Worm (Caenorhabditis elegans): ENCODE measurements around the gene tomm-40.

Gene tomm-40

ce11 chrII:8989444-8989843 lies 16.1 kb upstream of the tomm-40 start, which contains the start of gene C18E9.9:
C18E9.9 (minus strand) TSS chrII:8989544.
- TF ChIP-seq tab-1 (GFP tag; IDR thresholded peaks at IDR 0.05) (no peak), flt-1 (GFP tag; IDR thresholded peaks at IDR 0.05) (no peak), cog-1 (tag; optimal IDR thresholded peaks at IDR 0.05) (no peak), med-1 (GFP tag; optimal IDR thresholded peaks at IDR 0.05; ENCODE audit: insufficient read depth) (no peak), ztf-23 (GFP tag; IDR thresholded peaks at IDR 0.05) (no peak), klf-2 (GFP tag; conservative IDR thresholded peaks at IDR 0.05) (no peak), ztf-29 (GFP tag; IDR thresholded peaks at IDR 0.05) (no peak), T22C8.4 (GFP tag; IDR thresholded peaks at IDR 0.05) (no peak), ref-1 (GFP tag; conservative IDR thresholded peaks at IDR 0.05) (no peak)

ce11 chrII:8987962-8988361 lies 14.6 kb upstream of the tomm-40 start, which contains the start of gene C18E9.8:
C18E9.8 (minus strand) TSS chrII:8988062.
- TF ChIP-seq med-1 (GFP tag; optimal IDR thresholded peaks at IDR 0.05; ENCODE audit: insufficient read depth) (no peak), flt-1 (GFP tag; IDR thresholded peaks at IDR 0.05) (no peak), tab-1 (GFP tag; IDR thresholded peaks at IDR 0.05) (no peak), cog-1 (tag; optimal IDR thresholded peaks at IDR 0.05) (no peak), klf-2 (GFP tag; conservative IDR thresholded peaks at IDR 0.05) (no peak), T22C8.4 (GFP tag; IDR thresholded peaks at IDR 0.05) (no peak), ztf-29 (GFP tag; IDR thresholded peaks at IDR 0.05) (no peak), ztf-23 (GFP tag; IDR thresholded peaks at IDR 0.05) (no peak), ref-1 (GFP tag; conservative IDR thresholded peaks at IDR 0.05) (no peak)

ce11 chrII:8982683-8983082 lies 9.3 kb upstream of the tomm-40 start, which contains the start of gene C18E9.7:
C18E9.7 (minus strand) TSS chrII:8982783.
- TF ChIP-seq klf-2 (GFP tag; conservative IDR thresholded peaks at IDR 0.05), result no peak
- TF ChIP-seq ref-1 (GFP tag; conservative IDR thresholded peaks at IDR 0.05), result no peak
- no peak for TF ChIP-seq ztf-23 (GFP tag; IDR thresholded peaks at IDR 0.05)
- TF ChIP-seq med-1 (GFP tag; optimal IDR thresholded peaks at IDR 0.05; ENCODE audit: insufficient read depth), result no peak
- no peak for TF ChIP-seq flt-1 (GFP tag; IDR thresholded peaks at IDR 0.05)
- TF ChIP-seq tab-1 (GFP tag; IDR thresholded peaks at IDR 0.05), result no peak
- TF ChIP-seq T22C8.4 (GFP tag; IDR thresholded peaks at IDR 0.05), result no peak
- no peak for TF ChIP-seq ztf-29 (GFP tag; IDR thresholded peaks at IDR 0.05)
- no peak for TF ChIP-seq cog-1 (tag; optimal IDR thresholded peaks at IDR 0.05)

ce11 chrII:8969251-8970183 lies 3.8 kb downstream of the tomm-40 start, which contains the start of the genes szy-20 and C18E9.5:
szy-20 (minus strand) TSS chrII:8969333.
C18E9.5 (plus strand) TSS chrII:8969980.
- TF ChIP-seq klf-2 (GFP tag; conservative IDR thresholded peaks at IDR 0.05), result no peak
- TF ChIP-seq tab-1 (GFP tag; IDR thresholded peaks at IDR 0.05), result no peak
- TF ChIP-seq flt-1 (GFP tag; IDR thresholded peaks at IDR 0.05), result no peak
- TF ChIP-seq med-1 (GFP tag; optimal IDR thresholded peaks at IDR 0.05; ENCODE audit: insufficient read depth), result no peak
- no peak for TF ChIP-seq ref-1 (GFP tag; conservative IDR thresholded peaks at IDR 0.05)
- no peak for TF ChIP-seq ztf-23 (GFP tag; IDR thresholded peaks at IDR 0.05)
- peak; percentile 40 for TF ChIP-seq cog-1 (tag; optimal IDR thresholded peaks at IDR 0.05)
- no peak for TF ChIP-seq ztf-29 (GFP tag; IDR thresholded peaks at IDR 0.05)

ce11 chrII:8964835-8965234 lies 8.5 kb downstream of the tomm-40 start, which contains the start of the genes ndub-3 and C18E9.2:
ndub-3 (minus strand) TSS chrII:8964890.
C18E9.2 (plus strand) TSS chrII:8965006.
- TF ChIP-seq flt-1 (GFP tag; IDR thresholded peaks at IDR 0.05) (no peak), ztf-23 (GFP tag; IDR thresholded peaks at IDR 0.05) (0 out of 2 replicates have a peak, but pooled peaks have one; percentile 48)

- TF ChIP-seq med-1 (GFP tag; optimal IDR thresholded peaks at IDR 0.05; ENCODE audit: insufficient read depth) (no peak), cog-1 (tag; optimal IDR thresholded peaks at IDR 0.05) (no peak), ztf-23 (GFP tag; IDR thresholded peaks at IDR 0.05) (no peak), ztf-29 (GFP tag; IDR thresholded peaks at IDR 0.05) (no peak), klf-2 (GFP tag; conservative IDR thresholded peaks at IDR 0.05) (no peak), flt-1 (GFP tag; IDR thresholded peaks at IDR 0.05) (no peak), T22C8.4 (GFP tag; IDR thresholded peaks at IDR 0.05) (no peak), ref-1 (GFP tag; conservative IDR thresholded peaks at IDR 0.05) (no peak), tab-1 (GFP tag; IDR thresholded peaks at IDR 0.05) (no peak)
Observed at ce11 chrII:8964049-8964448, 9.3 kb downstream of the tomm-40 start, which contains the start of gene sftd-3. sftd-3 (minus strand) TSS chrII:8964149.

ce11 chrII:8962206-8962605 lies 11.2 kb downstream of the tomm-40 start:
- no peak for TF ChIP-seq T22C8.4 (GFP tag; IDR thresholded peaks at IDR 0.05)
- TF ChIP-seq cog-1 (tag; optimal IDR thresholded peaks at IDR 0.05), result no peak
- TF ChIP-seq klf-2 (GFP tag; conservative IDR thresholded peaks at IDR 0.05), result no peak
- TF ChIP-seq ztf-29 (GFP tag; IDR thresholded peaks at IDR 0.05), result no peak
- TF ChIP-seq ref-1 (GFP tag; conservative IDR thresholded peaks at IDR 0.05), result no peak
- TF ChIP-seq flt-1 (GFP tag; IDR thresholded peaks at IDR 0.05), result no peak
- no peak for TF ChIP-seq tab-1 (GFP tag; IDR thresholded peaks at IDR 0.05)
- TF ChIP-seq ztf-23 (GFP tag; IDR thresholded peaks at IDR 0.05), result no peak
- no peak for TF ChIP-seq med-1 (GFP tag; optimal IDR thresholded peaks at IDR 0.05; ENCODE audit: insufficient read depth)

- no peak for TF ChIP-seq ztf-23 (GFP tag; IDR thresholded peaks at IDR 0.05)
- TF ChIP-seq flt-1 (GFP tag; IDR thresholded peaks at IDR 0.05), result no peak
- no peak for TF ChIP-seq ref-1 (GFP tag; conservative IDR thresholded peaks at IDR 0.05)
Observed at ce11 chrII:8961450-8961849, 11.9 kb downstream of the tomm-40 start.

ce11 chrII:8960414-8960813 lies 13.0 kb downstream of the tomm-40 start, which contains the start of gene cal-2:
cal-2 (plus strand) TSS chrII:8960714.
- TF ChIP-seq med-1 (GFP tag; optimal IDR thresholded peaks at IDR 0.05; ENCODE audit: insufficient read depth) (no peak), cog-1 (tag; optimal IDR thresholded peaks at IDR 0.05) (no peak), klf-2 (GFP tag; conservative IDR thresholded peaks at IDR 0.05) (no peak), ref-1 (GFP tag; conservative IDR thresholded peaks at IDR 0.05) (no peak)
